Fruit fly (Drosophila melanogaster) Kc167 (cell line): Measurements from ENCODE around the gene CG42488.

Experiments
- Sin3A ChIP-seq: fragments of >200 bp; optimal IDR thresholded peaks from 2 replicates; lab custom pipeline; 2018; ENCODE audit warnings: missing external identifiers
- insv ChIP-seq: fragments of >200 bp; optimal IDR thresholded peaks from 3 replicates; lab custom pipeline; 2018; ENCODE audit warnings: missing external identifiers
- ttk ChIP-seq: sonication (Bioruptor generic); optimal IDR thresholded peaks from 2 replicates; lab custom pipeline; 2017; ENCODE audit warnings: missing external identifiers

dm6 chr3R:25472635-25473552, 10.0 kb upstream of the CG42488 start, which contains the start of the genes Fur1 and Vps33B:
- no peak for TF ChIP-seq insv (lab: Kevin White, UChicago)
- no peak for TF ChIP-seq ttk
- TF ChIP-seq Sin3A (lab: Kevin White, UChicago), result peak; percentile 98
